Worm (Caenorhabditis elegans): ENCODE results near the gene F18C5.9.

Gene F18C5.9

DNA sequence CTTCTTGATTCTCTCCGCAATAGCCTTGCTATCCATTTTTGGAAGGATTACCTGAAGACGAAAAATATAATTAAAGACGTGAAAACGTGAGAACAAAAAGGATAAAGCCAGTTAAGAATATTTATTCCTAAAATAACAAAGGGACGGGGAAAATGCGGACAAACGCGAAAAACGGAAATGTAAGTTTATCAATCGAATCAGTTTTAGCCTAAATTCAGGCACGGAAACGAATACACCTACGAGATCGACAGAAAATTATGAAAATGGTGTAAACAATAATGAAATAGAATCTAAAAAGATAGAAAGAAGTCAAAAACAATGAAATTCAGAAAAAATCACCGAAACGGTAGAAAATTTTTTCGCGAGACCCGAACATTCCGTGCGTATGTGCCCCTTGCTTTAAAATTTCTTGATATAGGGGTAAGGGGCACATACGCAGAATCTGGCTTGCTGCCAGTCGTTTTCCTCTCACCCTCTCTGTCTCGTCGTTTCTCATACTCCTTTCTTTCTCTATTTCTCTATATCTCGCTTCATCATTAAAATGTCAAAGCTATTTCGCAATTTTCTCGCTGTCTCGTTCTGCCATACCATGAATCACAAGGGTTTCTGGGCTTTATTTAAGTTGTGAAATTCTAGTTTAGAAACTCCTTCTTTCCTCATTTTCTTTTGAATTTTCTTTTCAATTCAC lies 21.8 kb downstream of the F18C5.9 start, which contains the start of gene icd-1 (continued):
- no peak for TF ChIP-seq F55B11.4 (tag; optimal IDR thresholded peaks at IDR 0.05; ENCODE audit: borderline replicate concordance, insufficient read depth)
- peak; percentile 71 for TF ChIP-seq madf-8 (GFP tag; conservative IDR thresholded peaks at IDR 0.05)
- no peak for TF ChIP-seq lag-1 (GFP tag; IDR thresholded peaks at IDR 0.05)
- peak; percentile 63 for TF ChIP-seq him-1 (tag; optimal IDR thresholded peaks at IDR 0.05)
- TF ChIP-seq ekl-4 (GFP tag; IDR thresholded peaks at IDR 0.05), result peak; percentile 97
- TF ChIP-seq ama-1 (optimal IDR thresholded peaks at IDR 0.05), result no peak
- TF ChIP-seq ama-1 (GFP tag; optimal IDR thresholded peaks at IDR 0.05), result peak in 1 of 2 experiments; percentile 12
- 0 out of 2 replicates have a peak, but pooled peaks have one; percentile 37 for TF ChIP-seq ztf-6 (GFP tag; IDR thresholded peaks at IDR 0.05)
- TF ChIP-seq madf-3 (GFP tag; IDR thresholded peaks at IDR 0.05), result peak; percentile 89
- peak; percentile 95 for TF ChIP-seq lin-40 (tag; optimal IDR thresholded peaks at IDR 0.05)
- TF ChIP-seq madf-6 (GFP tag; IDR thresholded peaks at IDR 0.05), result peak; percentile 92
- TF ChIP-seq lir-1 (GFP tag; conservative IDR thresholded peaks at IDR 0.05), result peak; percentile 85
- TF ChIP-seq F23B12.7 (tag; optimal IDR thresholded peaks at IDR 0.05; ENCODE audit: insufficient read depth), result peak; percentile 96
- peak; percentile 58 for TF ChIP-seq hrde-1 (tag; optimal IDR thresholded peaks at IDR 0.05; ENCODE audit: borderline replicate concordance)
- peak; percentile 81 for TF ChIP-seq F33H1.4 (GFP tag; IDR thresholded peaks at IDR 0.05)
- no peak for TF ChIP-seq ceh-58 (GFP tag; IDR thresholded peaks at IDR 0.05)
- TF ChIP-seq mxl-1 (tag; optimal IDR thresholded peaks at IDR 0.05), result no peak
- peak; percentile 16 for TF ChIP-seq F10E7.11 (tag; optimal IDR thresholded peaks at IDR 0.05)
- 0 out of 2 replicates have a peak, but pooled peaks have one; percentile 33 for TF ChIP-seq egl-44 (GFP tag; IDR thresholded peaks at IDR 0.05)
- no peak for TF ChIP-seq die-1 (tag; optimal IDR thresholded peaks at IDR 0.05)
- TF ChIP-seq gei-17 (GFP tag; optimal IDR thresholded peaks at IDR 0.05), result peak; percentile 80
- no peak for TF ChIP-seq akir-1 (GFP tag; optimal IDR thresholded peaks at IDR 0.05)
- no peak for TF ChIP-seq F52B5.7 (tag; optimal IDR thresholded peaks at IDR 0.05)
- peak; percentile 90 for TF ChIP-seq somi-1 (GFP tag; optimal IDR thresholded peaks at IDR 0.05)
- TF ChIP-seq nfya-1 (tag; optimal IDR thresholded peaks at IDR 0.05; ENCODE audit: borderline replicate concordance, insufficient read depth), result no peak
- TF ChIP-seq mcd-1 (GFP tag; IDR thresholded peaks at IDR 0.05), result peak; percentile 93
- TF ChIP-seq madf-10 (tag; optimal IDR thresholded peaks at IDR 0.05), result peak; percentile 79
- no peak for TF ChIP-seq ztf-25 (GFP tag; IDR thresholded peaks at IDR 0.05)
- peak; percentile 79 for TF ChIP-seq K11D2.4 (GFP tag; IDR thresholded peaks at IDR 0.05)
- TF ChIP-seq dpl-1 (GFP tag; optimal IDR thresholded peaks at IDR 0.05), result peak; percentile 36
- peak; percentile 77 for TF ChIP-seq snpc-1.1 (tag; optimal IDR thresholded peaks at IDR 0.05; ENCODE audit: insufficient read depth)
- no peak for TF ChIP-seq hlh-26 (GFP tag; conservative IDR thresholded peaks at IDR 0.05)
- TF ChIP-seq ceh-27 (GFP tag; optimal IDR thresholded peaks at IDR 0.05), result peak; percentile 85
- no peak for TF ChIP-seq lsy-27 (tag; optimal IDR thresholded peaks at IDR 0.05; ENCODE audit: borderline replicate concordance, insufficient read depth)
- TF ChIP-seq nhr-179 (tag; optimal IDR thresholded peaks at IDR 0.05), result no peak
- TF ChIP-seq lin-35 (GFP tag; optimal IDR thresholded peaks at IDR 0.05), result peak in 2 of 3 experiments; percentile 67 to 88
- TF ChIP-seq aptf-2 (GFP tag; conservative IDR thresholded peaks at IDR 0.05), result 0 out of 2 replicates have a peak, but pooled peaks have one; percentile 13
- TF ChIP-seq aptf-3 (GFP tag; IDR thresholded peaks at IDR 0.05), result no peak
- 0 out of 2 replicates have a peak, but pooled peaks have one; percentile 25 for TF ChIP-seq ztf-28 (GFP tag; IDR thresholded peaks at IDR 0.05)
- TF ChIP-seq Y53G8AR.9 (GFP tag; conservative IDR thresholded peaks at IDR 0.05), result peak; percentile 92
- peak; percentile 73 for TF ChIP-seq chd-7 (tag; optimal IDR thresholded peaks at IDR 0.05)
- 0 out of 2 replicates have a peak, but pooled peaks have one; percentile 10 for TF ChIP-seq Y53F4B.3 (GFP tag; IDR thresholded peaks at IDR 0.05)
- no peak for TF ChIP-seq T07F8.4 (tag; optimal IDR thresholded peaks at IDR 0.05)
- TF ChIP-seq unc-62 (GFP tag; optimal IDR thresholded peaks at IDR 0.05), result peak; percentile 95

Data from whole organism, young adult.